Worm (Caenorhabditis elegans): ENCODE data around the gene Y40A1A.3.

Gene Y40A1A.3

ce11 chrX:1972766-1973165 is 25.1 kb downstream of the Y40A1A.3 start:
- TF ChIP-seq him-1 (tag; optimal IDR thresholded peaks at IDR 0.05) (no peak), W03F9.2 (tag; optimal IDR thresholded peaks at IDR 0.05) (no peak)

- TF ChIP-seq him-1 (tag; optimal IDR thresholded peaks at IDR 0.05) (no peak), dao-5 (tag; optimal IDR thresholded peaks at IDR 0.05) (no peak), W03F9.2 (tag; optimal IDR thresholded peaks at IDR 0.05) (no peak)
These were observed 26.2 kb downstream of the Y40A1A.3 start for ce11 chrX:1971647-1972046.

- TF ChIP-seq him-1 (tag; optimal IDR thresholded peaks at IDR 0.05) (no peak), W03F9.2 (tag; optimal IDR thresholded peaks at IDR 0.05) (no peak), dao-5 (tag; optimal IDR thresholded peaks at IDR 0.05) (no peak)
These were observed 28.3 kb downstream of the Y40A1A.3 start, which contains the start of gene str-79 for ce11 chrX:1969575-1969974. str-79 (plus strand) TSS chrX:1969875.

DNA sequence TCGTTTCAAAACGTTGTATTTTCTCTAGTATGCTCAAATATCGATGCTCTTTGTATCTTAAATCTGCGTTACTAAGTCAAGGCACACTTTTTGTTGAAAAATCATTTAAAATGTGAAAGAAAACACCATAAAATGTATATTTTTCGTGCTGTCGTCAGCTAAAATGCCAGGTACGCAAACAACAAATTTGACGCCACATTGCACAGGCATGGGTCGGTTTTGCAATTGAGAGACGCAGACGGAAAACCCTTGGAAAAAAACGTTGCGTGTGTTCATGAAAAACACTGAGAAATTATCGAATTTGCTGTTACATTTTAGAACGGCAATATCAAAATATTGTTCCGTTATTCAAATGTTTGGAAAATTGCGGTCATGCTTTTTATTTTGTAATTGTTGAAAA is 33.0 kb downstream of the Y40A1A.3 start:
- TF ChIP-seq dao-5 (tag; optimal IDR thresholded peaks at IDR 0.05) = no peak
- TF ChIP-seq W03F9.2 (tag; optimal IDR thresholded peaks at IDR 0.05) = no peak
- no peak for TF ChIP-seq him-1 (tag; optimal IDR thresholded peaks at IDR 0.05)

- TF ChIP-seq him-1 (tag; optimal IDR thresholded peaks at IDR 0.05) (no peak), dao-5 (tag; optimal IDR thresholded peaks at IDR 0.05) (no peak), W03F9.2 (tag; optimal IDR thresholded peaks at IDR 0.05) (no peak)
These were observed 33.4 kb downstream of the Y40A1A.3 start for ce11 chrX:1964411-1964810.

ce11 chrX:1962273-1962672 is 35.6 kb downstream of the Y40A1A.3 start, which contains the start of gene F52D2.7:
F52D2.7 (plus strand) TSS chrX:1962573.
- TF ChIP-seq dao-5 (tag; optimal IDR thresholded peaks at IDR 0.05) (no peak), W03F9.2 (tag; optimal IDR thresholded peaks at IDR 0.05) (no peak), him-1 (tag; optimal IDR thresholded peaks at IDR 0.05) (no peak)

ce11 chrX:1960895-1961715 is 36.7 kb downstream of the Y40A1A.3 start:
- no peak for TF ChIP-seq him-1 (tag; optimal IDR thresholded peaks at IDR 0.05)
- TF ChIP-seq W03F9.2 (tag; optimal IDR thresholded peaks at IDR 0.05) = no peak
- no peak for TF ChIP-seq dao-5 (tag; optimal IDR thresholded peaks at IDR 0.05)

ce11 chrX:1959063-1959462 is 38.8 kb downstream of the Y40A1A.3 start:
- no peak for TF ChIP-seq W03F9.2 (tag; optimal IDR thresholded peaks at IDR 0.05)
- TF ChIP-seq dao-5 (tag; optimal IDR thresholded peaks at IDR 0.05) = no peak
- no peak for TF ChIP-seq him-1 (tag; optimal IDR thresholded peaks at IDR 0.05)

All from whole organism, L4/young adult.